Worm (Caenorhabditis elegans): ENCODE results near the gene str-55.
A peak's percentile ranks its signal among the peaks of the same experiment; 100 is the strongest.

Gene str-55

ce11 chrV:16401519-16401918 lies 15.4 kb downstream of the str-55 start, which contains the start of gene F13A7.14:
Gene F13A7.14, plus strand, starts transcription at chrV:16401891.
- TF ChIP-seq lin-32 (GFP tag; optimal IDR thresholded peaks at IDR 0.05) (no peak), flh-1 (GFP tag; optimal IDR thresholded peaks at IDR 0.05) (no peak), unc-120 (tag; optimal IDR thresholded peaks at IDR 0.05; ENCODE audit: poor library complexity, severe bottlenecking) (no peak), mab-5 (tag; optimal IDR thresholded peaks at IDR 0.05) (no peak), elt-1 (tag; optimal IDR thresholded peaks at IDR 0.05; ENCODE audit: borderline replicate concordance, insufficient read depth) (no peak), hlh-1 (tag; optimal IDR thresholded peaks at IDR 0.05) (no peak), ceh-43 (GFP tag; optimal IDR thresholded peaks at IDR 0.05) (peak; percentile 21), drap-1 (GFP tag; optimal IDR thresholded peaks at IDR 0.05) (no peak), M03D4.4 (tag; optimal IDR thresholded peaks at IDR 0.05) (no peak), tbx-8 (GFP tag; optimal IDR thresholded peaks at IDR 0.05) (no peak), ztf-11 (tag; optimal IDR thresholded peaks at IDR 0.05) (no peak), mls-2 (tag; optimal IDR thresholded peaks at IDR 0.05) (no peak), pha-4 (tag; optimal IDR thresholded peaks at IDR 0.05) (no peak), ham-2 (GFP tag; optimal IDR thresholded peaks at IDR 0.05) (no peak), elt-3 (tag; optimal IDR thresholded peaks at IDR 0.05) (no peak), ces-1 (GFP tag; optimal IDR thresholded peaks at IDR 0.05) (peak; percentile 52), ceh-39 (tag; optimal IDR thresholded peaks at IDR 0.05) (no peak), ceh-83 (GFP tag; optimal IDR thresholded peaks at IDR 0.05) (no peak), unc-39 (tag; optimal IDR thresholded peaks at IDR 0.05) (no peak), zip-8 (tag; optimal IDR thresholded peaks at IDR 0.05) (no peak), nhr-12 (tag; optimal IDR thresholded peaks at IDR 0.05) (no peak), mep-1 (tag; optimal IDR thresholded peaks at IDR 0.05) (peak; percentile 17), snpc-4 (tag; optimal IDR thresholded peaks at IDR 0.05) (no peak), bed-3 (GFP tag; optimal IDR thresholded peaks at IDR 0.05) (no peak), unc-62 (GFP tag; optimal IDR thresholded peaks at IDR 0.05) (no peak), sem-2 (GFP tag; optimal IDR thresholded peaks at IDR 0.05) (no peak), lin-13 (tag; optimal IDR thresholded peaks at IDR 0.05) (peak; percentile 22), nhr-237 (tag; optimal IDR thresholded peaks at IDR 0.05) (peak; percentile 47), lsy-2 (tag; optimal IDR thresholded peaks at IDR 0.05) (peak; percentile 59), nhr-2 (tag; optimal IDR thresholded peaks at IDR 0.05) (no peak), sptf-1 (tag; optimal IDR thresholded peaks at IDR 0.05) (peak; percentile 38)

ce11 chrV:16399388-16399787 lies 17.5 kb downstream of the str-55 start, which contains the start of gene sre-36:
Gene sre-36, plus strand, starts transcription at chrV:16399688.
- TF ChIP-seq lin-13 (tag; optimal IDR thresholded peaks at IDR 0.05) = no peak
- TF ChIP-seq snpc-4 (tag; optimal IDR thresholded peaks at IDR 0.05) = no peak
- TF ChIP-seq nhr-237 (tag; optimal IDR thresholded peaks at IDR 0.05) = no peak
- no peak for TF ChIP-seq lsy-2 (tag; optimal IDR thresholded peaks at IDR 0.05)

- TF ChIP-seq ceh-39 (tag; optimal IDR thresholded peaks at IDR 0.05) = no peak
- no peak for TF ChIP-seq unc-120 (tag; optimal IDR thresholded peaks at IDR 0.05; ENCODE audit: poor library complexity, severe bottlenecking)
- TF ChIP-seq lin-32 (GFP tag; optimal IDR thresholded peaks at IDR 0.05) = no peak
- no peak for TF ChIP-seq sem-2 (GFP tag; optimal IDR thresholded peaks at IDR 0.05)
- no peak for TF ChIP-seq cnd-1 (tag; optimal IDR thresholded peaks at IDR 0.05)
- no peak for TF ChIP-seq drap-1 (GFP tag; optimal IDR thresholded peaks at IDR 0.05)
- TF ChIP-seq zip-8 (tag; optimal IDR thresholded peaks at IDR 0.05) = no peak
- no peak for TF ChIP-seq unc-39 (tag; optimal IDR thresholded peaks at IDR 0.05)
Observed at ce11 chrV:16395739-16396138, 21.2 kb downstream of the str-55 start, which contains the start of gene F13A7.12. Gene F13A7.12, plus strand, starts transcription at chrV:16396039.

DNA sequence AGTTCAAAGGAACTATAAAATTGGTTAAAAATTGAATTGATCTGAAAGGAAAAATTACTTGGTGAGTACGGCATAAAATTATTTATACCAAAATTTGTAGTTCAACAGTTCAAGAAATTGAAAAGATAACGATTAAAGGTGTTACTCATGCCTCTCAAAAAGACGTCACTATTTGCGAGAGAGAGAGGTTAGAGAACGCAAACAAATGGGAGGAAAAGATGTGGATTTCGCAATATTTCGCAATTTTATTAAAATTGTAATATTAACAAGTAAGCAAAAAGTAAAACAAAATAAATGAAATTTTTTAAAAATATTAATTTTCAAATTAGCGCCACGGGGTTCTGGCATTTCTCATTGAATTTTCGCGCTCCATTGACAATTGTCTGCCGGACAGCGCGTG lies 21.8 kb downstream of the str-55 start, which contains the start of gene F13A7.11:
F13A7.11 (minus strand) TSS at position 174 of the 400 bp plus-strand sequence.
- TF ChIP-seq lin-32 (GFP tag; optimal IDR thresholded peaks at IDR 0.05) (no peak), unc-120 (tag; optimal IDR thresholded peaks at IDR 0.05; ENCODE audit: poor library complexity, severe bottlenecking) (no peak), ham-2 (GFP tag; optimal IDR thresholded peaks at IDR 0.05) (no peak), pha-4 (tag; optimal IDR thresholded peaks at IDR 0.05) (no peak), sem-2 (GFP tag; optimal IDR thresholded peaks at IDR 0.05) (no peak), unc-62 (GFP tag; optimal IDR thresholded peaks at IDR 0.05) (no peak), sptf-1 (tag; optimal IDR thresholded peaks at IDR 0.05) (no peak), drap-1 (GFP tag; optimal IDR thresholded peaks at IDR 0.05) (no peak), cnd-1 (tag; optimal IDR thresholded peaks at IDR 0.05) (no peak), snpc-4 (tag; optimal IDR thresholded peaks at IDR 0.05) (no peak), nhr-12 (tag; optimal IDR thresholded peaks at IDR 0.05) (no peak), ces-1 (GFP tag; optimal IDR thresholded peaks at IDR 0.05) (no peak), blmp-1 (tag; optimal IDR thresholded peaks at IDR 0.05) (no peak), flh-1 (GFP tag; optimal IDR thresholded peaks at IDR 0.05) (no peak), mep-1 (tag; optimal IDR thresholded peaks at IDR 0.05) (no peak), unc-39 (tag; optimal IDR thresholded peaks at IDR 0.05) (no peak), lsy-2 (tag; optimal IDR thresholded peaks at IDR 0.05) (no peak)

Measured in whole organism, mixed stage, embryonic.